Fruit fly (Drosophila melanogaster): ENCODE data around the gene CtsL4.

CtsL4 gene

dm6 chr2L:10339212-10339721 is 17.1 kb downstream of the CtsL4 start, which contains the start of gene SamDC (continued):
- TF ChIP-seq chm (GFP tag; IDR thresholded peaks at IDR 0.05) = no peak; the same call in 1 of the 2 replicates
- TF ChIP-seq Sox100B (GFP tag; optimal IDR thresholded peaks at IDR 0.05) = peak; percentile 17
- TF ChIP-seq sd (tag; optimal IDR thresholded peaks at IDR 0.05) = peak; percentile 27
- TF ChIP-seq Gug (GFP tag; IDR thresholded peaks at IDR 0.05) = no peak
- TF ChIP-seq gt (GFP tag; IDR thresholded peaks at IDR 0.05) = no peak
- peak; percentile 74 for TF ChIP-seq CG12659 (GFP tag; optimal IDR thresholded peaks at IDR 0.05)
- no peak for TF ChIP-seq gce (GFP tag; IDR thresholded peaks at IDR 0.05)
- TF ChIP-seq cad (GFP tag; optimal IDR thresholded peaks at IDR 0.05) = no peak
- no peak for TF ChIP-seq wdn (GFP tag; IDR thresholded peaks at IDR 0.05)
- TF ChIP-seq CG3847 (GFP tag; IDR thresholded peaks at IDR 0.05) = no peak; the same call in none of the 2 replicates
- TF ChIP-seq tio (GFP tag; optimal IDR thresholded peaks at IDR 0.05) = no peak
- TF ChIP-seq tx (GFP tag; optimal IDR thresholded peaks at IDR 0.05) = no peak
- TF ChIP-seq HmgD (GFP tag; optimal IDR thresholded peaks at IDR 0.05) = peak; percentile 27
- TF ChIP-seq Elba2 (GFP tag; optimal IDR thresholded peaks at IDR 0.05) = no peak
- peak; percentile 19 for TF ChIP-seq corto (GFP tag; optimal IDR thresholded peaks at IDR 0.05)
- TF ChIP-seq nom (GFP tag; optimal IDR thresholded peaks at IDR 0.05) = no peak
- no peak for TF ChIP-seq slp2 (GFP tag; optimal IDR thresholded peaks at IDR 0.05)
- TF ChIP-seq CG15601 (tag; optimal IDR thresholded peaks at IDR 0.05) = peak; percentile 59
- TF ChIP-seq CG10366 (GFP tag; IDR thresholded peaks at IDR 0.05) = no peak; the same call in 1 of the 2 replicates

dm6 chr2L:10334854-10335277 is 21.5 kb downstream of the CtsL4 start:
- TF ChIP-seq CG3847 (GFP tag; IDR thresholded peaks at IDR 0.05) (no peak), jumu (GFP tag; optimal IDR thresholded peaks at IDR 0.05) (peak; percentile 54), z (GFP tag; IDR thresholded peaks at IDR 0.05) (no peak), cwo (GFP tag; optimal IDR thresholded peaks at IDR 0.05) (peak; percentile 61), Ada2b (GFP tag; IDR thresholded peaks at IDR 0.05) (no peak), Bdp1 (GFP tag; optimal IDR thresholded peaks at IDR 0.05) (no peak), CG17359 (tag; optimal IDR thresholded peaks at IDR 0.05) (peak; percentile 59), usp (GFP tag; optimal IDR thresholded peaks at IDR 0.05) (no peak), ATbp (GFP tag; optimal IDR thresholded peaks at IDR 0.05) (peak; percentile 73), CG7745 (tag; optimal IDR thresholded peaks at IDR 0.05) (peak; percentile 66), CG34224 (GFP tag; IDR thresholded peaks at IDR 0.05; ENCODE audit: partially characterized antibody) (peak; percentile 66), crol (GFP tag; IDR thresholded peaks at IDR 0.05) (no peak), Oli (tag; optimal IDR thresholded peaks at IDR 0.05) (no peak), slp2 (GFP tag; optimal IDR thresholded peaks at IDR 0.05) (peak; percentile 43), so (GFP tag; IDR thresholded peaks at IDR 0.05) (no peak; the same call in 1 of the 3 replicates), CG17829 (tag; optimal IDR thresholded peaks at IDR 0.05) (peak; percentile 63), cg (GFP tag; optimal IDR thresholded peaks at IDR 0.05) (peak; percentile 100), CG4360 (GFP tag; IDR thresholded peaks at IDR 0.05) (no peak), Sry-δ (GFP tag; optimal IDR thresholded peaks at IDR 0.05) (peak; percentile 54), CG5245 (GFP tag; optimal IDR thresholded peaks at IDR 0.05) (no peak), CG9797 (GFP tag; optimal IDR thresholded peaks at IDR 0.05) (peak; percentile 35), CG9817 (tag; optimal IDR thresholded peaks at IDR 0.05) (no peak), pho (GFP tag; optimal IDR thresholded peaks at IDR 0.05) (peak; percentile 18), CG9876 (GFP tag; optimal IDR thresholded peaks at IDR 0.05) (no peak), CG4617 (GFP tag; optimal IDR thresholded peaks at IDR 0.05; ENCODE audit: borderline replicate concordance) (peak; percentile 31), HLH54F (GFP tag; optimal IDR thresholded peaks at IDR 0.05) (peak; percentile 25), tin (GFP tag; optimal IDR thresholded peaks at IDR 0.05) (peak; percentile 38), CG5953 (GFP tag; IDR thresholded peaks at IDR 0.05) (0 out of 2 replicates have a peak, but pooled peaks have one; percentile 19), onecut (GFP tag; IDR thresholded peaks at IDR 0.05) (peak; percentile 74), Hr78 (GFP tag; optimal IDR thresholded peaks at IDR 0.05) (peak in 1 of 2 experiments; percentile 51), Blimp-1 (GFP tag; optimal IDR thresholded peaks at IDR 0.05) (no peak), CG10979 (tag; optimal IDR thresholded peaks at IDR 0.05) (peak; percentile 44), nerfin-1 (tag; optimal IDR thresholded peaks at IDR 0.05) (peak; percentile 66)
